Worm (Caenorhabditis elegans) whole organism, late embryonic: ENCODE results near the gene F09E5.14.

ENCODE experiments used
- K02D7.2 ChIP-seq: sonication (generic microtip); optimal IDR thresholded peaks from 2 replicates; lab custom pipeline; 2017; ENCODE audit warnings: mild to moderate bottlenecking, missing genetic modification characterization, missing compliant biosample characterization
- Y22D7AL.16 ChIP-seq: sonication (generic microtip); optimal IDR thresholded peaks from 2 replicates; lab custom pipeline; 2016; ENCODE audit warnings: missing genetic modification characterization, missing compliant biosample characterization
- ama-1 ChIP-seq: fragments of 150-350 bp; optimal IDR thresholded peaks from 2 replicates; lab custom pipeline; 2014
- ceh-18 ChIP-seq: sonication (generic microtip); optimal IDR thresholded peaks from 2 replicates; lab custom pipeline; 2016; ENCODE audit warnings: missing genetic modification characterization, missing compliant biosample characterization
- dmd-4 ChIP-seq: sonication (generic microtip); optimal IDR thresholded peaks from 2 replicates; lab custom pipeline; 2016; ENCODE audit warnings: borderline replicate concordance, missing genetic modification characterization, missing compliant biosample characterization
- dve-1 ChIP-seq: sonication (generic microtip); optimal IDR thresholded peaks from 2 replicates; lab custom pipeline; 2017; ENCODE audit warnings: antibody characterized with exemption, mild to moderate bottlenecking, missing genetic modification characterization, missing compliant biosample characterization
- ets-4 ChIP-seq: sonication (generic microtip); optimal IDR thresholded peaks from 2 replicates; lab custom pipeline; 2016; ENCODE audit warnings: missing genetic modification characterization, missing compliant biosample characterization
- fkh-10 ChIP-seq: fragments of 150-350 bp; optimal IDR thresholded peaks from 2 replicates; lab custom pipeline; 2014; ENCODE audit warnings: missing biosample characterization, missing genetic modification reagents, missing genetic modification characterization
- lim-6 ChIP-seq: sonication (generic microtip); optimal IDR thresholded peaks from 2 replicates; lab custom pipeline; 2016; ENCODE audit warnings: missing genetic modification characterization, missing compliant biosample characterization
- odd-2 ChIP-seq: sonication (generic microtip); optimal IDR thresholded peaks from 2 replicates; lab custom pipeline; 2017; ENCODE audit warnings: antibody characterized with exemption, mild to moderate bottlenecking, missing genetic modification characterization, missing compliant biosample characterization
- pag-3 ChIP-seq: sonication (generic microtip); optimal IDR thresholded peaks from 2 replicates; lab custom pipeline; 2016; ENCODE audit warnings: missing compliant biosample characterization, missing genetic modification characterization, borderline replicate concordance
- pha-4 ChIP-seq: fragments of 150-350 bp; optimal IDR thresholded peaks from 2 replicates; lab custom pipeline; 2018; ENCODE audit warnings: missing biosample characterization, missing genetic modification reagents, missing genetic modification characterization
- pqm-1 ChIP-seq: sonication (generic microtip); optimal IDR thresholded peaks from 2 replicates; lab custom pipeline; 2016; ENCODE audit warnings: missing genetic modification characterization, missing compliant biosample characterization
- sdc-2 ChIP-seq: sonication (generic microtip); optimal IDR thresholded peaks from 2 replicates; lab custom pipeline; 2016; ENCODE audit warnings: missing genotype, missing genetic modification characterization, missing compliant biosample characterization

DNA sequence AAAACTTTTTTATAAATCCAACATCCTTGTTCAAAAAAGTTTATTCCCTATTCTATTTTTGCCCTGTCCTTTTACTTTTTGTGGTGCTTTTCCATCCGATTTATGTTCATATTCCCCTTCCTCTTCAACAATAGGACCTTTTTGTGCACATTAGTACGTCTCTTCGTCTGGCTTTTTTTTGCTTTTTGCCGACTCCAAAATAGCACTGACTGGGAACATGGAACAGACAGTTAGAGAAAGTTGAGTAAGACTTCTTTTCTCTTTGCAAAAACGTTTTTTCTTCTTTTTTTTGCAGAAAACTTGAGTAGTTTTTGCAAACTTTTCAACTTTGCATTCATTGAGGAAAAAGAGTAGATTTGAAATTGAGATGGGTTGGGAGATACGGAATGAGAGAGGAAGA lies 42.9 kb downstream of the F09E5.14 start:
- TF ChIP-seq lim-6 (tag; lab: Kevin White, UChicago) (no peak), odd-2 (no peak), pag-3 (tag; lab: Kevin White, UChicago) (no peak), fkh-10 (GFP tag; lab: Kevin White, UChicago) (no peak), dmd-4 (tag; lab: Kevin White, UChicago) (no peak), ama-1 (lab: Kevin White, UChicago) (no peak), Y22D7AL.16 (no peak), dve-1 (tag; lab: Kevin White, UChicago) (no peak), K02D7.2 (no peak), sdc-2 (tag; lab: Kevin White, UChicago) (no peak), pha-4 (tag; lab: Kevin White, UChicago) (no peak), ceh-18 (tag; lab: Kevin White, UChicago) (no peak), pqm-1 (tag; lab: Kevin White, UChicago) (no peak), ets-4 (no peak)
